Fruit fly (Drosophila melanogaster): ENCODE data around the gene Jhbp2.
A peak's percentile ranks its signal among the peaks of the same experiment; 100 is the strongest.

Jhbp2 gene

DNA sequence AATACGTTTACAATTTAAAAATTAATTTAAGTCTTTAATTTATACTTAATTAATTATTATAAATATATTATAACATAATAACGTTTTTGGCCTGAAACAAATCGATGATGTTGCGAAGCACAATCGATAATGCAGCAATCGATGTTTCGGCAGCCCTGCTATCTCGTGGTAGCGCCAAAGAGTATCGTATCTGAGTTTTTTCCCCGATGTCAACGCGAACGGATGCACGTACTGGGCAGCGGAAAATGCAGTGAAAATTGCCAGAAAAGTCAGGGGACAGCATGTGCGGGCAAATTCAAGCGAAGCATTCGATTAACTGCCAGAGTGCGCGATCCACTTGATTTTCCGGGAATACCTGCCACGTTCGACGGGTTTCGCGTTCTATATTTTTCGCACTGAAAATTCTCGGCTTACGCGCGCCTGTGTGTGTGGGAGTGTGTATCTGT lies 50.8 kb downstream of the Jhbp2 start, which contains the start of gene Cdep:
TSS of gene Cdep (plus strand) at position 188 of the 446 bp plus-strand sequence.
- TF ChIP-seq CG33017 (tag; optimal IDR thresholded peaks at IDR 0.05) (no peak), cnc (optimal IDR thresholded peaks at IDR 0.05) (no peak), Crg-1 (GFP tag; optimal IDR thresholded peaks at IDR 0.05) (peak; percentile 44), pad (GFP tag; optimal IDR thresholded peaks at IDR 0.05) (no peak), CG12768 (GFP tag; optimal IDR thresholded peaks at IDR 0.05) (peak; percentile 38), cic (GFP tag; optimal IDR thresholded peaks at IDR 0.05) (peak; percentile 34), CG5204 (GFP tag; optimal IDR thresholded peaks at IDR 0.05) (peak; percentile 7), kay (GFP tag; ENCODE audit: borderline replicate concordance) (peak; percentile 92), Hr96 (GFP tag; optimal IDR thresholded peaks at IDR 0.05) (peak; percentile 61), CG7045 (GFP tag; optimal IDR thresholded peaks at IDR 0.05) (peak; percentile 60), bab1 (GFP tag; optimal IDR thresholded peaks at IDR 0.05) (peak; percentile 35), CG7101 (tag; optimal IDR thresholded peaks at IDR 0.05) (peak; percentile 28), CG14711 (tag; optimal IDR thresholded peaks at IDR 0.05) (peak; percentile 43), Mnt (GFP tag; optimal IDR thresholded peaks at IDR 0.05) (peak; percentile 84), Clk (GFP tag; optimal IDR thresholded peaks at IDR 0.05) (peak; percentile 27), tj (GFP tag; optimal IDR thresholded peaks at IDR 0.05) (peak; percentile 52), CG11617 (GFP tag; optimal IDR thresholded peaks at IDR 0.05) (peak; percentile 51), ovo (GFP tag; optimal IDR thresholded peaks at IDR 0.05) (peak; percentile 30), toe (GFP tag; optimal IDR thresholded peaks at IDR 0.05) (peak; percentile 51), CG1620 (GFP tag; optimal IDR thresholded peaks at IDR 0.05) (peak; percentile 36)

All from whole organism, adult.